Worm (Caenorhabditis elegans) whole organism, L4 larva: ENCODE measurements around the gene ZK637.4.

Source experiments
- D1046.2 ChIP-seq: fragments of 200-800 bp; sonication (Bioruptor generic); IDR thresholded peaks from 2 replicates; pipeline ENCODE4 v1.3.6; 2022; ENCODE audit warnings: missing genetic modification characterization, missing compliant biosample characterization
- F10B5.3 ChIP-seq: sonication (generic microtip); optimal IDR thresholded peaks from 2 replicates; lab custom pipeline; 2016; ENCODE audit warnings: mild to moderate bottlenecking, missing genetic modification characterization, missing compliant biosample characterization
- F26F4.8 ChIP-seq: fragments of 200-800 bp; sonication (Bioruptor generic); conservative IDR thresholded peaks from 2 replicates; pipeline ENCODE4 v1.3.6; 2022; ENCODE audit warnings: missing genetic modification characterization, missing compliant biosample characterization
- F44E2.7 ChIP-seq: fragments of 200-800 bp; sonication (Bioruptor generic); IDR thresholded peaks from 2 replicates; pipeline ENCODE4 v2.1.2; 2022; ENCODE audit warnings: missing genetic modification characterization, missing compliant biosample characterization
- F49E8.2 ChIP-seq: sonication (generic microtip); optimal IDR thresholded peaks from 2 replicates; lab custom pipeline; 2016; ENCODE audit warnings: missing compliant biosample characterization, mild to moderate bottlenecking, missing genetic modification characterization, borderline replicate concordance
- Y105C5A.15 ChIP-seq: fragments of 200-800 bp; sonication (Bioruptor generic); IDR thresholded peaks from 2 replicates; pipeline ENCODE4 v1.3.6; 2022; ENCODE audit warnings: missing genetic modification characterization, missing compliant biosample characterization
- Y48G9A.11 ChIP-seq: fragments of 200-800 bp; sonication (Bioruptor generic); IDR thresholded peaks from 2 replicates; pipeline ENCODE4 v1.3.6; 2022; ENCODE audit warnings: missing genetic modification reagents, missing genetic modification characterization, missing compliant biosample characterization
- Y5F2A.4 ChIP-seq: fragments of 200-800 bp; sonication (Bioruptor generic); optimal IDR thresholded peaks from 2 replicates; lab custom pipeline; 2018; ENCODE audit warnings: mild to moderate bottlenecking, missing genetic modification characterization, missing compliant biosample characterization
- ZK546.5 ChIP-seq, 2 experiments: sonication (generic microtip); optimal IDR thresholded peaks; 2 replicates each; lab custom pipeline; 2017; ENCODE audit warnings: missing biosample characterization in 2 of 2, missing genetic modification characterization in 2 of 2
- arid-1 ChIP-seq: fragments of 200-800 bp; sonication (Bioruptor generic); conservative IDR thresholded peaks from 2 replicates; pipeline ENCODE4 v1.3.6; 2022; ENCODE audit warnings: missing genetic modification reagents, missing genetic modification characterization, missing compliant biosample characterization
- ceh-20 ChIP-seq: fragments of 200-800 bp; sonication (Bioruptor generic); IDR thresholded peaks from 2 replicates; pipeline ENCODE4 v1.3.6; 2022; ENCODE audit warnings: missing genetic modification reagents, missing genetic modification characterization, missing compliant biosample characterization
- ceh-62 ChIP-seq: sonication (generic microtip); optimal IDR thresholded peaks from 2 replicates; lab custom pipeline; 2017; ENCODE audit warnings: missing biosample characterization, missing genetic modification characterization
- cey-2 ChIP-seq: sonication (generic microtip); optimal IDR thresholded peaks from 3 replicates; lab custom pipeline; 2017; ENCODE audit warnings: missing genetic modification characterization, mild to moderate bottlenecking, missing compliant biosample characterization, antibody characterized with exemption, borderline replicate concordance; ENCODE audit not compliant: insufficient read depth
- daf-16 ChIP-seq, 3 experiments: sonication (generic microtip); optimal IDR thresholded peaks; 2 replicates each; lab custom pipeline; 2016 to 2017; ENCODE audit warnings: missing genetic modification characterization in 3 of 3, missing genetic modification reagents in 3 of 3, mild to moderate bottlenecking in 2 of 3, missing compliant biosample characterization in 2 of 3, missing biosample characterization in 1 of 3, moderate library complexity in 1 of 3
- dmd-6 ChIP-seq: fragments of 200-800 bp; sonication (Bioruptor generic); IDR thresholded peaks from 2 replicates; pipeline ENCODE4 v1.3.6; 2022; ENCODE audit warnings: missing genetic modification reagents, missing genetic modification characterization, missing compliant biosample characterization
- dmd-8 ChIP-seq: fragments of 200-800 bp; sonication (Bioruptor generic); IDR thresholded peaks from 2 replicates; pipeline ENCODE4 v1.3.6; 2022; ENCODE audit warnings: missing genetic modification characterization, missing compliant biosample characterization
- dmd-9 ChIP-seq: fragments of 200-800 bp; sonication (Bioruptor generic); IDR thresholded peaks from 2 replicates; pipeline ENCODE4 v1.3.6; 2022; ENCODE audit warnings: missing genetic modification reagents, missing genetic modification characterization, missing compliant biosample characterization
- egl-43 ChIP-seq: fragments of 200-800 bp; sonication (Bioruptor generic); IDR thresholded peaks from 2 replicates; pipeline ENCODE4 v1.3.6; 2022; ENCODE audit warnings: missing genetic modification reagents, missing genetic modification characterization, missing compliant biosample characterization
- fkh-10 ChIP-seq: fragments of 150-350 bp; optimal IDR thresholded peaks from 2 replicates; lab custom pipeline; 2014; ENCODE audit warnings: missing biosample characterization, missing genetic modification reagents, missing genetic modification characterization
- hif-1 ChIP-seq, 2 experiments: sonication (generic microtip); optimal IDR thresholded peaks; 2 replicates each; lab custom pipeline; 2016 to 2017; ENCODE audit warnings: missing compliant biosample characterization in 2 of 2, missing genetic modification characterization in 2 of 2, missing genetic modification reagents in 2 of 2, missing genotype in 2 of 2, mild to moderate bottlenecking in 1 of 2
- hlh-11 ChIP-seq: fragments of 200-800 bp; sonication (Bioruptor generic); optimal IDR thresholded peaks from 2 replicates; lab custom pipeline; 2018; ENCODE audit warnings: mild to moderate bottlenecking, missing genetic modification characterization, missing compliant biosample characterization
- hmg-1.1 ChIP-seq: fragments of 200-800 bp; sonication (Bioruptor generic); IDR thresholded peaks from 2 replicates; pipeline ENCODE4 v1.3.6; 2022; ENCODE audit warnings: missing genetic modification reagents, missing genetic modification characterization, missing compliant biosample characterization
- lin-13 ChIP-seq: fragments of 150-350 bp; optimal IDR thresholded peaks from 2 replicates; lab custom pipeline; 2014; ENCODE audit warnings: missing biosample characterization, missing genetic modification reagents, missing genetic modification characterization
- lin-38 ChIP-seq: fragments of 200-800 bp; sonication (Bioruptor generic); IDR thresholded peaks from 2 replicates; pipeline ENCODE4 v1.3.6; 2022; ENCODE audit warnings: missing genetic modification reagents, missing genetic modification characterization, missing compliant biosample characterization
- lsy-2 ChIP-seq, 2 experiments: fragments of 150-350 bp in 1 of 2; sonication (generic microtip) in 1 of 2; optimal IDR thresholded peaks; 2 replicates each; lab custom pipeline; 2014 to 2017; ENCODE audit warnings: missing biosample characterization in 2 of 2, missing genetic modification characterization in 2 of 2
- mep-1 ChIP-seq: fragments of 150-350 bp; sonication (generic microtip); optimal IDR thresholded peaks from 3 replicates; lab custom pipeline; 2014; ENCODE audit warnings: missing biosample characterization, missing genetic modification characterization
- mxl-3 ChIP-seq: fragments of 200-800 bp; sonication (Bioruptor generic); optimal IDR thresholded peaks from 2 replicates; lab custom pipeline; 2018; ENCODE audit warnings: mild to moderate bottlenecking, missing genetic modification characterization, missing compliant biosample characterization
- nhr-10 ChIP-seq: fragments of 150-350 bp; optimal IDR thresholded peaks from 2 replicates; lab custom pipeline; 2014; ENCODE audit warnings: missing biosample characterization, missing genetic modification characterization
- nhr-102 ChIP-seq: sonication (generic microtip); optimal IDR thresholded peaks from 2 replicates; lab custom pipeline; 2016; ENCODE audit warnings: mild to moderate bottlenecking, missing genetic modification characterization, moderate library complexity, missing compliant biosample characterization
- nhr-11 ChIP-seq: fragments of 150-350 bp; optimal IDR thresholded peaks from 2 replicates; lab custom pipeline; 2014; ENCODE audit warnings: missing biosample characterization, missing genetic modification characterization
- nhr-28 ChIP-seq: fragments of 150-350 bp; optimal IDR thresholded peaks from 2 replicates; lab custom pipeline; 2014; ENCODE audit warnings: missing biosample characterization, missing genetic modification characterization
- pqm-1 ChIP-seq: sonication (generic microtip); optimal IDR thresholded peaks from 2 replicates; lab custom pipeline; 2017; ENCODE audit warnings: missing biosample characterization, missing genetic modification characterization
- rbr-2 ChIP-seq: sonication (generic microtip); optimal IDR thresholded peaks from 2 replicates; lab custom pipeline; 2016; ENCODE audit warnings: missing genotype, missing genetic modification characterization, missing compliant biosample characterization
- snpc-4 ChIP-seq: fragments of 150-350 bp; optimal IDR thresholded peaks from 2 replicates; lab custom pipeline; 2014; ENCODE audit warnings: missing biosample characterization, missing genetic modification characterization
- tag-97 ChIP-seq: fragments of 200-800 bp; sonication (Bioruptor generic); IDR thresholded peaks from 2 replicates; pipeline ENCODE4 v1.3.6; 2022; ENCODE audit warnings: missing genetic modification characterization, missing compliant biosample characterization
- unc-39 ChIP-seq: sonication (generic microtip); optimal IDR thresholded peaks from 2 replicates; lab custom pipeline; 2017; ENCODE audit warnings: missing biosample characterization, missing genetic modification characterization
- vab-7 ChIP-seq: fragments of 200-800 bp; sonication (Bioruptor generic); IDR thresholded peaks from 2 replicates; pipeline ENCODE4 v1.3.6; 2022; ENCODE audit warnings: missing genetic modification reagents, missing genetic modification characterization, missing compliant biosample characterization
- zag-1 ChIP-seq: fragments of 150-350 bp; optimal IDR thresholded peaks from 2 replicates; lab custom pipeline; 2014; ENCODE audit warnings: missing biosample characterization, missing genetic modification characterization
- zfp-2 ChIP-seq: sonication (generic microtip); optimal IDR thresholded peaks from 2 replicates; lab custom pipeline; 2016; ENCODE audit warnings: mild to moderate bottlenecking, missing genetic modification characterization, missing compliant biosample characterization
- zfp-3 ChIP-seq: fragments of 200-800 bp; sonication (Bioruptor generic); conservative IDR thresholded peaks from 2 replicates; pipeline ENCODE4 v1.3.6; 2022; ENCODE audit warnings: missing genetic modification reagents, missing genetic modification characterization, missing compliant biosample characterization
- zip-11 ChIP-seq: fragments of 200-800 bp; sonication (Bioruptor generic); IDR thresholded peaks from 2 replicates; pipeline ENCODE4 v1.3.6; 2022; ENCODE audit warnings: missing genetic modification characterization, missing compliant biosample characterization
- zip-2 ChIP-seq: fragments of 150-350 bp; optimal IDR thresholded peaks from 2 replicates; lab custom pipeline; 2014; ENCODE audit warnings: missing biosample characterization, missing genetic modification characterization
- ztf-11 ChIP-seq: fragments of 150-350 bp; optimal IDR thresholded peaks from 2 replicates; lab custom pipeline; 2014; ENCODE audit warnings: missing biosample characterization, missing genetic modification characterization

ZK637.4 gene

DNA sequence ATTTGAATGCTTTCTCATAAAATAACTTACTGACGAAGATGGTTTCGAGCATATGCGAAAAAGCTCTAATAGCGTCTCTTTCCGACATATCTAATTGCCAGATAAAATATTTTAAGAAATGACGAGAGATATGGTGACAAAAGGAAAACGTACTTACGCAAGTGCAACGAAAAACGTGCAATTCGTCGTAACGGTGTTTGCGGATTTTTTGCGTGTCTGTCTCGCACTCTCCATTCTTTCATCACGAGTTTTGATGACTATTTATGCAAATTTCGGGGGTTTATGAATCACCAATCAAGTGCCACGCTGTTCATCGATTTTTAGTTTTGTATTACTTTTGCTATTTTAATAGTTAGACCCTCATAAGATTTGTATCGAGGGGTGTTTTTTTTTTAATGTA, 4.6 kb upstream of the ZK637.4 start, which contains the start of gene ZK637.14 (continued):
- TF ChIP-seq mxl-3 (GFP tag; lab: Kevin White, UChicago), result peak; percentile 53
- no peak for TF ChIP-seq unc-39 (tag; lab: Kevin White, UChicago)
- no peak for TF ChIP-seq zfp-3
- TF ChIP-seq D1046.2 (GFP tag; lab: Robert Waterston, UW), result no peak
- TF ChIP-seq vab-7 (GFP tag; lab: Robert Waterston, UW), result no peak
- TF ChIP-seq nhr-10 (tag; lab: Kevin White, UChicago), result no peak
- no peak for TF ChIP-seq egl-43 (GFP tag; lab: Robert Waterston, UW)
- TF ChIP-seq hlh-11 (tag; lab: Kevin White, UChicago), result peak; percentile 51
- TF ChIP-seq lin-38, result no peak; the same call in 1 of the 2 replicates
- no peak for TF ChIP-seq dmd-6 (GFP tag; lab: Robert Waterston, UW)
- TF ChIP-seq F26F4.8 (GFP tag; lab: Robert Waterston, UW), result no peak
- TF ChIP-seq ceh-20 (GFP tag; lab: Robert Waterston, UW), result no peak
- no peak for TF ChIP-seq daf-16 (GFP tag; optimal IDR thresholded peaks at IDR 0.05; lab: Kevin White, UChicago)
- peak; percentile 28 for TF ChIP-seq daf-16 (tag; optimal IDR thresholded peaks at IDR 0.05; lab: Kevin White, UChicago)
- TF ChIP-seq snpc-4 (tag; lab: Kevin White, UChicago), result no peak
- peak; percentile 32 for TF ChIP-seq nhr-11 (tag; lab: Kevin White, UChicago)
- no peak for TF ChIP-seq nhr-102 (tag; lab: Kevin White, UChicago)
- TF ChIP-seq fkh-10, result no peak
- TF ChIP-seq F44E2.7, result no peak
- peak; percentile 59 for TF ChIP-seq mep-1
- no peak for TF ChIP-seq tag-97 (GFP tag; lab: Robert Waterston, UW)
- no peak for TF ChIP-seq ztf-11 (tag; lab: Kevin White, UChicago)
- no peak for TF ChIP-seq Y5F2A.4 (GFP tag; lab: Kevin White, UChicago)
- no peak for TF ChIP-seq hmg-1.1 (GFP tag; lab: Robert Waterston, UW)
- no peak for TF ChIP-seq pqm-1
- TF ChIP-seq cey-2 (tag; lab: Kevin White, UChicago), result no peak
- TF ChIP-seq nhr-28 (tag; lab: Kevin White, UChicago), result no peak
- no peak for TF ChIP-seq zip-11 (GFP tag; lab: Robert Waterston, UW)
- no peak for TF ChIP-seq ZK546.5 (tag; optimal IDR thresholded peaks at IDR 0.05; lab: Kevin White, UChicago)
- no peak for TF ChIP-seq arid-1 (GFP tag; lab: Robert Waterston, UW)
- TF ChIP-seq lin-13 (GFP tag; lab: Kevin White, UChicago), result peak; percentile 25
- no peak for TF ChIP-seq dmd-8
- TF ChIP-seq Y48G9A.11, result no peak
- TF ChIP-seq hif-1 (tag; optimal IDR thresholded peaks at IDR 0.05; lab: Kevin White, UChicago), result peak in 1 of 2 experiments; percentile 27
- no peak for TF ChIP-seq ceh-62 (tag; lab: Kevin White, UChicago)
- no peak for TF ChIP-seq zag-1 (tag; lab: Kevin White, UChicago)
- TF ChIP-seq dmd-9 (GFP tag; lab: Robert Waterston, UW), result no peak

DNA sequence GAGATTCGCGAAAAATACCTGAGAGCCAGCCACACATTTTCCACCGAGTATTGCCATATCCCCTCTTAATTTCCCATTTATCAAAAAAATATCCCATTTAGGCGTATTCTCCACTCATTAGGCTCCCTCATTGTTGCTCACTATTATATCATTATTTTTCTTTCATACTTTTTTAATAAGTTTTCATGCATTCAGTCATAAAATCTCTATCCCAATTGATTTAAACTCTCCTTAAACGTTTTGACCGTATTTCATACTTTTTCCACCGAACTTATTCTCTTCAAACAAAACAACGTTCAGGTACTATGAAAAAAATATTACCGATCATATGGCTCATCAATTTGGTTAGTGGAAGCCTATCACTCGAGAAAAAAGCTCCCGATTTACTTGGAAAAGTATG, 3.6 kb upstream of the ZK637.4 start, which contains the start of gene lnkn-1:
Gene lnkn-1, plus strand, starts transcription at position 301 of the 400 bp plus-strand sequence.
- TF ChIP-seq Y105C5A.15 (GFP tag; lab: Robert Waterston, UW) (no peak), fkh-10 (no peak), ZK546.5 (tag; optimal IDR thresholded peaks at IDR 0.05; lab: Kevin White, UChicago) (no peak), lsy-2 (tag; optimal IDR thresholded peaks at IDR 0.05; lab: Kevin White, UChicago) (no peak), F10B5.3 (tag; lab: Kevin White, UChicago) (no peak), vab-7 (GFP tag; lab: Robert Waterston, UW) (no peak), zfp-2 (tag; lab: Kevin White, UChicago) (no peak), zip-2 (tag; lab: Kevin White, UChicago) (no peak), dmd-6 (GFP tag; lab: Robert Waterston, UW) (no peak), nhr-10 (tag; lab: Kevin White, UChicago) (no peak), daf-16 (GFP tag; optimal IDR thresholded peaks at IDR 0.05; lab: Kevin White, UChicago) (no peak), daf-16 (tag; optimal IDR thresholded peaks at IDR 0.05; lab: Kevin White, UChicago) (no peak), ztf-11 (tag; lab: Kevin White, UChicago) (no peak), rbr-2 (tag; lab: Kevin White, UChicago) (no peak), F49E8.2 (no peak)
